Worm (Caenorhabditis elegans) whole organism, young adult: ENCODE data around the gene trx-3.
A peak's percentile ranks its signal among the peaks of the same experiment; 100 is the strongest.

Experiments used
- C06A6.2 ChIP-seq: fragments of 200-800 bp; sonication (Bioruptor generic); conservative IDR thresholded peaks from 2 replicates; pipeline ENCODE4 v1.3.6; 2022; ENCODE audit warnings: missing genetic modification characterization, missing compliant biosample characterization
- F23B12.7 ChIP-seq: sonication (generic microtip); optimal IDR thresholded peaks from 2 replicates; lab custom pipeline; 2017; ENCODE audit warnings: missing genetic modification characterization, mild to moderate bottlenecking, missing compliant biosample characterization, antibody characterized with exemption, moderate library complexity; ENCODE audit not compliant: insufficient read depth
- F33H1.4 ChIP-seq: fragments of 200-800 bp; sonication (Bioruptor generic); IDR thresholded peaks from 2 replicates; pipeline ENCODE4 v1.3.6; 2022; ENCODE audit warnings: missing genetic modification reagents, missing genetic modification characterization, missing compliant biosample characterization
- T07F8.4 ChIP-seq: sonication (generic microtip); optimal IDR thresholded peaks from 2 replicates; lab custom pipeline; 2016; ENCODE audit warnings: mild to moderate bottlenecking, missing genetic modification characterization, moderate library complexity, missing compliant biosample characterization
- Y79H2A.3 ChIP-seq: fragments of 200-800 bp; sonication (Bioruptor generic); conservative IDR thresholded peaks from 2 replicates; pipeline ENCODE4 v1.3.6; 2022; ENCODE audit warnings: missing genetic modification reagents, missing genetic modification characterization, missing compliant biosample characterization
- akir-1 ChIP-seq: fragments of 200-800 bp; sonication (Bioruptor generic); optimal IDR thresholded peaks from 2 replicates; lab custom pipeline; 2018; ENCODE audit warnings: mild to moderate bottlenecking, missing genetic modification characterization, moderate library complexity, missing compliant biosample characterization
- ama-1 ChIP-seq, 3 experiments: fragments of 150-350 bp in 1 of 3; sonication (generic microtip) in 2 of 3; optimal IDR thresholded peaks; 2 replicates each; lab custom pipeline; 2014 to 2018; ENCODE audit warnings: missing biosample characterization in 2 of 3, missing genetic modification characterization in 2 of 3, missing genetic modification reagents in 2 of 3
- atf-7 ChIP-seq: sonication (generic microtip); optimal IDR thresholded peaks from 2 replicates; lab custom pipeline; 2017; ENCODE audit warnings: mild to moderate bottlenecking, missing genetic modification characterization, missing compliant biosample characterization
- bed-1 ChIP-seq: fragments of 200-800 bp; sonication (Bioruptor generic); IDR thresholded peaks from 2 replicates; pipeline ENCODE4 v1.3.6; 2022; ENCODE audit warnings: missing genetic modification reagents, missing genetic modification characterization, missing compliant biosample characterization
- cebp-1 ChIP-seq, 2 experiments: fragments of 200-800 bp in 1 of 2; sonication (Bioruptor generic) in 1 of 2; sonication (generic microtip) in 1 of 2; IDR thresholded peaks in 1 of 2; optimal IDR thresholded peaks in 1 of 2; 2 replicates each; pipeline versions ENCODE4 v1.3.6 to Lab custom; 2017 to 2022; ENCODE audit warnings: missing compliant biosample characterization in 2 of 2, missing genetic modification characterization in 2 of 2, mild to moderate bottlenecking in 1 of 2, missing genetic modification reagents in 1 of 2, moderate library complexity in 1 of 2
- ceh-79 ChIP-seq: sonication (generic microtip); optimal IDR thresholded peaks from 2 replicates; lab custom pipeline; 2017; ENCODE audit warnings: mild to moderate bottlenecking, missing genetic modification characterization, missing compliant biosample characterization
- ceh-91 ChIP-seq: fragments of 200-800 bp; sonication (Bioruptor generic); IDR thresholded peaks from 2 replicates; pipeline ENCODE4 v1.3.6; 2022; ENCODE audit warnings: missing genetic modification reagents, missing genetic modification characterization, missing compliant biosample characterization
- dpff-1 ChIP-seq: sonication (generic microtip); optimal IDR thresholded peaks from 2 replicates; lab custom pipeline; 2017; ENCODE audit warnings: mild to moderate bottlenecking, missing genetic modification characterization, missing compliant biosample characterization
- dpl-1 ChIP-seq: fragments of 150-350 bp; optimal IDR thresholded peaks from 2 replicates; lab custom pipeline; 2014; ENCODE audit warnings: missing biosample characterization, missing genetic modification reagents, missing genetic modification characterization
- egrh-3 ChIP-seq: fragments of 200-800 bp; sonication (Bioruptor generic); IDR thresholded peaks from 2 replicates; pipeline ENCODE4 v1.3.6; 2022; ENCODE audit warnings: missing genetic modification reagents, missing genetic modification characterization, missing compliant biosample characterization
- gei-17 ChIP-seq: fragments of 200-800 bp; sonication (Bioruptor generic); optimal IDR thresholded peaks from 2 replicates; lab custom pipeline; 2018; ENCODE audit warnings: mild to moderate bottlenecking, missing genetic modification characterization, missing compliant biosample characterization
- hmg-1.2 ChIP-seq: fragments of 200-800 bp; sonication (Bioruptor generic); IDR thresholded peaks from 2 replicates; pipeline ENCODE4 v1.3.6; 2022; ENCODE audit warnings: missing genetic modification reagents, missing genetic modification characterization, missing compliant biosample characterization
- hmg-20 ChIP-seq: fragments of 200-800 bp; sonication (Bioruptor generic); IDR thresholded peaks from 2 replicates; pipeline ENCODE4 v1.3.6; 2022; ENCODE audit warnings: missing genetic modification reagents, missing genetic modification characterization, missing compliant biosample characterization
- lag-1 ChIP-seq: fragments of 200-800 bp; sonication (Bioruptor generic); IDR thresholded peaks from 2 replicates; pipeline ENCODE4 v1.3.6; 2022; ENCODE audit warnings: missing genetic modification reagents, missing genetic modification characterization, missing compliant biosample characterization
- lin-35 ChIP-seq, 3 experiments: fragments of 150-350 bp in 2 of 3; sonication (generic microtip) in 1 of 3; optimal IDR thresholded peaks; 2 replicates each; lab custom pipeline; 2014 to 2018; ENCODE audit warnings: missing biosample characterization in 3 of 3, missing genetic modification characterization in 3 of 3, missing genetic modification reagents in 3 of 3
- lsl-1 ChIP-seq: fragments of 200-800 bp; sonication (Bioruptor generic); optimal IDR thresholded peaks from 2 replicates; lab custom pipeline; 2018; ENCODE audit warnings: mild to moderate bottlenecking, missing genetic modification characterization, moderate library complexity, missing compliant biosample characterization
- madf-3 ChIP-seq: fragments of 200-800 bp; sonication (Bioruptor generic); IDR thresholded peaks from 2 replicates; pipeline ENCODE4 v1.3.6; 2022; ENCODE audit warnings: missing genetic modification reagents, missing genetic modification characterization, missing compliant biosample characterization
- madf-6 ChIP-seq: fragments of 200-800 bp; sonication (Bioruptor generic); IDR thresholded peaks from 2 replicates; pipeline ENCODE4 v1.3.6; 2022; ENCODE audit warnings: missing genetic modification reagents, missing genetic modification characterization, missing compliant biosample characterization
- mcd-1 ChIP-seq: fragments of 200-800 bp; sonication (Bioruptor generic); IDR thresholded peaks from 2 replicates; pipeline ENCODE4 v1.3.6; 2022; ENCODE audit warnings: missing genetic modification reagents, missing genetic modification characterization, missing compliant biosample characterization
- mes-4 ChIP-seq: sonication (generic microtip); optimal IDR thresholded peaks from 2 replicates; lab custom pipeline; 2016; ENCODE audit warnings: missing genotype, missing genetic modification characterization, missing compliant biosample characterization
- nfya-2 ChIP-seq: fragments of 200-800 bp; sonication (Bioruptor generic); IDR thresholded peaks from 2 replicates; pipeline ENCODE4 v1.3.6; 2022; ENCODE audit warnings: missing genetic modification reagents, missing genetic modification characterization, missing compliant biosample characterization
- nhr-179 ChIP-seq: sonication (generic microtip); optimal IDR thresholded peaks from 2 replicates; lab custom pipeline; 2016; ENCODE audit warnings: mild to moderate bottlenecking, missing genetic modification characterization, missing compliant biosample characterization
- rpc-1 ChIP-seq, 2 experiments: fragments of 150-350 bp in 1 of 2; sonication (generic microtip) in 1 of 2; optimal IDR thresholded peaks; 2 replicates each; lab custom pipeline; 2014 to 2018; ENCODE audit warnings: missing biosample characterization in 1 of 2, missing genetic modification characterization in 1 of 2, missing genetic modification reagents in 1 of 2, missing genotype in 1 of 2
- snpc-1.1 ChIP-seq: sonication (generic microtip); optimal IDR thresholded peaks from 2 replicates; lab custom pipeline; 2017; ENCODE audit warnings: missing genetic modification characterization, mild to moderate bottlenecking, missing compliant biosample characterization, antibody characterized with exemption, moderate library complexity, missing genotype, missing genetic modification reagents; ENCODE audit not compliant: insufficient read depth
- snpc-1.3 ChIP-seq: sonication (generic microtip); optimal IDR thresholded peaks from 2 replicates; lab custom pipeline; 2017; ENCODE audit warnings: missing genetic modification characterization, mild to moderate bottlenecking, missing compliant biosample characterization, antibody characterized with exemption, moderate library complexity, missing genotype, missing genetic modification reagents; ENCODE audit not compliant: insufficient read depth
- zfh-2 ChIP-seq: fragments of 200-800 bp; sonication (Bioruptor generic); conservative IDR thresholded peaks from 2 replicates; pipeline ENCODE4 v1.3.6; 2022; ENCODE audit warnings: missing genetic modification reagents, missing genetic modification characterization, missing compliant biosample characterization

trx-3 gene

DNA sequence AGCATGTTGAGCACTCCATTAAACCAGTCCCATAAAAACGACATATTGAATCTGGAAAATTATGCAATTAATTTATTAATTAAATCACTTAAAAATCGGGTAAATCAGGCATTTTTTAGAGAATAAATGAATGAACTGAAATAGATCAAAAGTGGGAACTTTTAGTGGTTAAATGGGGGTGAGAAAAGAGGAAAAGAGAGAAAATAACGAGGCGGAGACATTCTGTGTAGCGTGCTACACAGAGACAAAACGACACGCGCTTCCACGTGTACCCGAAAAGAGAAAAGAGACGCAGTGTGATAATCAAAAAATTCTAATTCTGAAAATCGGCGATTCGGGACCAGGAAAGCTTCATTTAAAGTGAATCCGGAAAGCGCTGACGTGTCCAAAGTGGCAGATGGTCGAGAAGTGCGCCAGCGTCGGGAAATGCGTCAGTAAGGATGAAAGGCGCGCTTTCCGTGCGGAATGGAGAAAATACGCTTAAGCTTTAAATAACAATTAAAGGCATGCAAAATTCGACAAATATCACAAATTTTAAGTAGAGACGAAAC is 26.5 kb downstream of the trx-3 start, which contains the start of gene sar-1 (continued):
- TF ChIP-seq snpc-1.1, result no peak
- TF ChIP-seq hmg-20 (GFP tag; lab: Robert Waterston, UW), result peak; percentile 67
- TF ChIP-seq T07F8.4 (tag; lab: Kevin White, UChicago), result no peak
- TF ChIP-seq atf-7 (tag; lab: Kevin White, UChicago), result peak; percentile 21
- no peak for TF ChIP-seq nhr-179 (tag; lab: Kevin White, UChicago)
- TF ChIP-seq lsl-1 (GFP tag; lab: Kevin White, UChicago), result peak; percentile 61

DNA sequence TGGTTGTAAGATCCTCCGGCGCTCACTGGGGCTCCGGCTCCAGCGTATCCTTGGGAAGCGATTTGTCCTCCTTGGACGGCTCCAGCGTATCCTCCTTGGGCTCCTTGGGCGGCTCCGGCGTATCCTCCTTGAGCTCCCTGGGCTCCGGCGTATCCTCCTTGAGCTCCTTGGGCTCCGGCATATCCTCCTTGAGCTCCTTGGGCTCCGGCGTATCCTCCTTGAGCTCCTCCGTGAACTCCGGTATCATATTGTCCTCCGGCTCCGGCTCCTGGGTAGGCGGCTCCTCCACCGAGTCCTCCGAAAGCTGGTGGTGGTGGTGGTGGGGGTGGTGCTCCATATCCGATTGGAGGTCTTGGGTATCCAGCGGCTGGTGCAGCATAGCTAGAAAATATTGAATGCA is 29.6 kb downstream of the trx-3 start:
- no peak for TF ChIP-seq cebp-1 (GFP tag; IDR thresholded peaks at IDR 0.05; lab: Robert Waterston, UW)
- TF ChIP-seq cebp-1 (tag; optimal IDR thresholded peaks at IDR 0.05; lab: Kevin White, UChicago), result no peak
- peak; percentile 45 for TF ChIP-seq zfh-2
- TF ChIP-seq bed-1 (GFP tag; lab: Robert Waterston, UW), result no peak
- no peak for TF ChIP-seq Y79H2A.3 (GFP tag; lab: Robert Waterston, UW)
- peak; percentile 79 for TF ChIP-seq egrh-3

DNA sequence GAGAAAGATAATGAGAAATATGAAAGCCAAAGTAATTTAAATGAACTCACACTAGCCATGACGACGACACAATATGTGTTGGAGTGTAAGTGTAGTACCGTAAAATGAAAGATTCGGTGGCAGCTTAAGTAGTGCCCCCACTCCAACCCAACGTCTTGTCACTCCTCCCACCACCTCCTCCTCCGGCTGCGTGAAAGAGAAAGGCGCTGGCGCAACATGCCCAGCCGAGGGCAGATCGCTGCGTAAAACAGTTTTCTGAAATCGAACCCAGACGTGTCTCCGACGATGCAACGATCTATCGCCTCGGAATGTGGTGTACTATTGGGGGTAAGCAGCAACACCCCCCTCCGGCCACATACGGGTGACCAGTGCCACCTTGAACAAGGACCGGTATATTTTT is 30.2 kb downstream of the trx-3 start, which contains the start of gene ZK180.5:
TSS of gene ZK180.5 (minus strand) at position 101 of the 400 bp plus-strand sequence.
- TF ChIP-seq akir-1 (no peak), madf-3 (GFP tag; lab: Robert Waterston, UW) (0 out of 2 replicates have a peak, but pooled peaks have one; percentile 42), mes-4 (no peak)

DNA sequence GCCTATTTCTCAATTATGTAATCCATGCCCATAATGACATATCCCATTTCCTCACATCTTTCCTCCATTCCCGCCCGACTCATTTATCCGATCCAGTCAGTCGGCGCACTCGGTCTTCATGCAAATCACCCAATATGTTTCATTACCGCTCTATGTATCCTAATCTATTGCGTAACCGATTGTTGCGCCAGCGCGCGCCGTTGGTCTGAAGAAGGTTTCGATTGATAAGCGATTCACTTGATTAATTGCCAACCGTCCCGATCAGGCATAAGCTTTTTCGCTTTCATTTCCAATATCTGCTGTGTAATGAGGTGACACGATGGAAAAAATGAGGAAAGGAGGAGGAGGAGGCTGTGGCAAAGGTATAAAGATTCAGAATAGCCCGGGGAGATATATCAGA is 31.3 kb downstream of the trx-3 start:
- TF ChIP-seq nfya-2 (GFP tag; lab: Robert Waterston, UW) (no peak), hmg-20 (GFP tag; lab: Robert Waterston, UW) (no peak), dpl-1 (GFP tag; lab: Kevin White, UChicago) (no peak), ceh-91 (GFP tag; lab: Robert Waterston, UW) (no peak), bed-1 (GFP tag; lab: Robert Waterston, UW) (no peak), rpc-1 (optimal IDR thresholded peaks at IDR 0.05; lab: Kevin White, UChicago) (no peak), rpc-1 (tag; optimal IDR thresholded peaks at IDR 0.05; lab: Kevin White, UChicago) (no peak), F23B12.7 (tag; lab: Kevin White, UChicago) (no peak), gei-17 (GFP tag; lab: Kevin White, UChicago) (no peak), lag-1 (GFP tag; lab: Robert Waterston, UW) (no peak), lin-35 (GFP tag; optimal IDR thresholded peaks at IDR 0.05; lab: Kevin White, UChicago) (no peak), ceh-79 (no peak), F33H1.4 (GFP tag; lab: Robert Waterston, UW) (no peak), ama-1 (optimal IDR thresholded peaks at IDR 0.05; lab: Kevin White, UChicago) (no peak), ama-1 (GFP tag; optimal IDR thresholded peaks at IDR 0.05; lab: Kevin White, UChicago) (no peak), C06A6.2 (GFP tag; lab: Robert Waterston, UW) (no peak), dpff-1 (tag; lab: Kevin White, UChicago) (no peak), madf-6 (GFP tag; lab: Robert Waterston, UW) (no peak)

DNA sequence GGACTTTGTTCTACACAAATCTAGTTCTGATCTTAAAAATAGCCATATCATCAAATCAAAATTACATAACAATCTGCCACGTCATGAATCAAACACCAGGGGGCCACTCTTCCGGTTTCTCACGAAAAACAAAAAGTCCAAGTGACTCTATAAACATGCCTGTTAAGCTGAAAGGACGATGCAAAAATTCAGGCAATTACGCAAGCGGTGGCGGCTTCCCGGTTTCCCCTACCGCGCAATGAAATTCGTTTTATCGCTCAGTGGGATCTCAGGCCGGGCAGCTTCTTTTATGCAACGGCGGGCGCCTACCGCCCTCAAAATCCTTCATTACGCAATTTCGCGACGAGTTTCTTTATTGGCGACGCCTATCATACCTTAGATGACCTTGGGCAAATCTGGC is 32.9 kb downstream of the trx-3 start:
- TF ChIP-seq zfh-2 (0 out of 2 replicates have a peak, but pooled peaks have one; percentile 20), snpc-1.3 (tag; lab: Kevin White, UChicago) (no peak), rpc-1 (optimal IDR thresholded peaks at IDR 0.05; lab: Kevin White, UChicago) (no peak), rpc-1 (tag; optimal IDR thresholded peaks at IDR 0.05; lab: Kevin White, UChicago) (no peak), hmg-1.2 (GFP tag; lab: Robert Waterston, UW) (no peak), mcd-1 (no peak)
